Fruit fly (Drosophila melanogaster) whole organism, adult: Measurements from ENCODE around the gene Doc2.
A peak's percentile ranks its signal among the peaks of the same experiment; 100 is the strongest.

Experiments used
- CG12768 ChIP-seq: fragments of 200-800 bp; sonication (Bioruptor generic); optimal IDR thresholded peaks from 2 replicates; lab custom pipeline; 2017; ENCODE audit warnings: missing biosample characterization, missing genetic modification characterization, mild to moderate bottlenecking, moderate library complexity, missing genetic modification reagents
- Mnt ChIP-seq: fragments of 200-800 bp; sonication (Bioruptor generic); optimal IDR thresholded peaks from 2 replicates; lab custom pipeline; 2016; ENCODE audit warnings: missing biosample characterization, mild to moderate bottlenecking, missing genetic modification characterization

DNA sequence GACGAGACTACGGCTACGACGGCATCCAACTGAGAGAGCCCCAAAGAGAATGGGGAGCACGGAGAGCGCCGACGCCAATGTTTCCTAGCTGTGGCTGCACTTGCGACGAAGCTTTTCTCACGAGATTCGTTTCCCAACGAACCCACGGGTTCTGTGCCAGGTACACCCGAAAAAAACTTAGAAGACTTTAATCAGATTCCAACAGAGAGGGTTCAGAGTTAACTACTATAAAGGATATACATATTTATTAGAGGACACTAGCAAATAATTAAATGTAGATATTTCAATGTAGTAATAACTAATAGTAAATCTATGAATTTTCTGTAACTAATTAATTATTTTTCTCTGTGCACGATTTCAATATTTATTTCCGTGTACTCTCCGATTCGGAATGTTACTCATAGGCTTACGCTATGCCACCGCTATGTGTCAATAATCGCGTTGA is 47.0 kb upstream of the Doc2 start, which contains the start of gene Argk1:
- TF ChIP-seq CG12768 (GFP tag; lab: Kevin White, UChicago) (peak; percentile 44), Mnt (GFP tag; lab: Kevin White, UChicago) (no peak)
